Worm (Caenorhabditis elegans): ENCODE data around the gene sra-39.
A peak's percentile ranks its signal among the peaks of the same experiment; 100 is the strongest.

The sra-39 gene

DNA sequence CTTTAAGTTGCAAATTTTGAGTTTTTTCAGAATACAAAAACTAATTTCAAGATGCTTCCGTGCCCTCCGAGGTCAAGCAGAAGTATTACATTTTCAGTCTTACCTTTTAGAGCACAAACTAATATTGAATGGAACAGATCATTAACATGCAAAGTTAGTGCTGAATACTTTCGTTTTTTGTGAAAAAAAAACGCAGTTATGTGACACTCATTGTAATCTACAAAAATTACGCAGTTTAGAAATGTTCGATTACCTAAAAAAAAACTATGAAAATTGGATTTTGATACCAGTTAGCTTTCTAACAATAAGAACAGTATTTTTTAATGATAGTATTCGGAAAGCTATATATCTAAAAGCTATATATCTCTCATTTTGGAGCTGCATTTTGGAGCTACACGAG, 38.6 kb upstream of the sra-39 start:
- no peak for TF ChIP-seq unc-62 (GFP tag; optimal IDR thresholded peaks at IDR 0.05)
- TF ChIP-seq zag-1 (tag; optimal IDR thresholded peaks at IDR 0.05): no peak
- no peak for TF ChIP-seq mdl-1 (tag; optimal IDR thresholded peaks at IDR 0.05)
- TF ChIP-seq nhr-12 (tag; optimal IDR thresholded peaks at IDR 0.05): no peak
- no peak for TF ChIP-seq ZK546.5 (tag; optimal IDR thresholded peaks at IDR 0.05)
- no peak for TF ChIP-seq ztf-11 (tag; optimal IDR thresholded peaks at IDR 0.05)

DNA sequence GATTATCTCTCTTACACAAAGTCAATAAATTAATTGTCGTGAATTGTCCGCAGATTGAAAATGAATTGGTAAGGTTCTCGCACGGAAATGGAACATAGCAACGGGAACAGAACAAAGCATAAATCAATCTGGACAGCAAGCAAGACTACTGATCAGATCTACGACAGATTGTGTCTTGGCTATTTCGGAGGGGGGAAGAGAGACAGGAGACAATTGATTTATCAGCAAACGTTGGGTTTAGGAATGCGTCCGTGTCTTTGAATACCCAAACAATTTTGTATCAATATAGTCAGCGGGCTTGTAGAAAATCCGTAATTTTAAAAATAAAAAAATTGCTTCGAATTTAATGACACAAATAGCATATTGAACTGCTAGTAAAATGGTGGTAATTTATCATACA, 38.1 kb upstream of the sra-39 start:
- TF ChIP-seq lsy-12 (tag; optimal IDR thresholded peaks at IDR 0.05) (peak; percentile 26), nhr-12 (tag; optimal IDR thresholded peaks at IDR 0.05) (no peak), nhr-23 (tag; optimal IDR thresholded peaks at IDR 0.05) (peak; percentile 53), ama-1 (optimal IDR thresholded peaks at IDR 0.05) (peak; percentile 57), nhr-77 (tag; optimal IDR thresholded peaks at IDR 0.05) (no peak), snpc-4 (tag; optimal IDR thresholded peaks at IDR 0.05) (no peak), elt-3 (tag; optimal IDR thresholded peaks at IDR 0.05) (peak in 2 of 3 experiments; percentile 58 to 86), nhr-28 (tag; optimal IDR thresholded peaks at IDR 0.05) (no peak), sea-2 (GFP tag; optimal IDR thresholded peaks at IDR 0.05) (no peak), unc-62 (GFP tag; optimal IDR thresholded peaks at IDR 0.05) (peak; percentile 28), elt-1 (tag; optimal IDR thresholded peaks at IDR 0.05) (peak; percentile 44), nhr-43 (tag; optimal IDR thresholded peaks at IDR 0.05; ENCODE audit: poor library complexity, severe bottlenecking) (peak; percentile 67), nhr-25 (tag; optimal IDR thresholded peaks at IDR 0.05) (peak; percentile 29), fkh-2 (tag; optimal IDR thresholded peaks at IDR 0.05) (no peak)

DNA sequence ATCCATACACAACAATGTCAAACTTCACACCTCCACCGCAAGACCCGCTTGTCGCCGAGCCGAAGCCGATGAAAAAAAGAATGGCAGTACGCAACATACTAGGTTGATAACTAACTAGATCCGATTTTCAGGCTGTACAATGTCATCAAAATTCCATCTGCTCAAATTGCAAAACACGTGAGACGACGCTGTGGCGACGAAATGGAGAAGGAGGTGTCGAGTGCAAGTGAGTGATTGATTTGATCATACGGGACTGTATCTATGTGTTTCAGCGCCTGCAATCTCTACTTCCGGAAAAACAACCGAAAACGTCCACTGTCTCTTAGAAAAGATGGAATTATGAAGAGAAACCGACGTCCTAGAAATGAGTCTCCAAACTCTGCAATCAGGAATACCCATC, 37.1 kb upstream of the sra-39 start:
- peak in 1 of 3 experiments; percentile 86 for TF ChIP-seq elt-3 (tag; optimal IDR thresholded peaks at IDR 0.05)
- TF ChIP-seq ama-1 (optimal IDR thresholded peaks at IDR 0.05): no peak

DNA sequence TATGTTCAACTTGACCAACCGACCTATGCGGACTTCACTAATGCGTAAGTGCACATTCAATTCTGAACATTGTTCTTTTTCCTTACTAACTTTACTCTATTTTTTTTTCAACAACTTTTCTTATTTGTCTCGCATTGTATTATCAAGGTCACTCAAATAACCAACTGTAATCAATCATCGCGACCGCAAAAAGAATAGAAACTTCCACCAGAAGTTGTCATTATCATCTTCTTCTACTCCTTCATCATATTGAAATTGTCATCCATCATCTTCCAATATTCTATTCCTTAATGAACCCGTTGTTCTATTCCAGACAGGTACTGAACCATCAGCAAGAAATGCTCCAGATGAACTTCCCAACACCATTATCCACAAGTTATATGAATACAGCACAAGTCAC, 36.2 kb upstream of the sra-39 start:
- TF ChIP-seq lin-15B (tag; optimal IDR thresholded peaks at IDR 0.05): no peak
- peak; percentile 79 for TF ChIP-seq nhr-23 (tag; optimal IDR thresholded peaks at IDR 0.05)
- no peak for TF ChIP-seq ztf-4 (tag; optimal IDR thresholded peaks at IDR 0.05)
- TF ChIP-seq egl-27 (tag; optimal IDR thresholded peaks at IDR 0.05): no peak
- TF ChIP-seq nhr-43 (tag; optimal IDR thresholded peaks at IDR 0.05; ENCODE audit: poor library complexity, severe bottlenecking): peak; percentile 53
- TF ChIP-seq elt-3 (tag; optimal IDR thresholded peaks at IDR 0.05): peak in 1 of 3 experiments; percentile 46
- peak; percentile 40 for TF ChIP-seq nhr-25 (tag; optimal IDR thresholded peaks at IDR 0.05)

DNA sequence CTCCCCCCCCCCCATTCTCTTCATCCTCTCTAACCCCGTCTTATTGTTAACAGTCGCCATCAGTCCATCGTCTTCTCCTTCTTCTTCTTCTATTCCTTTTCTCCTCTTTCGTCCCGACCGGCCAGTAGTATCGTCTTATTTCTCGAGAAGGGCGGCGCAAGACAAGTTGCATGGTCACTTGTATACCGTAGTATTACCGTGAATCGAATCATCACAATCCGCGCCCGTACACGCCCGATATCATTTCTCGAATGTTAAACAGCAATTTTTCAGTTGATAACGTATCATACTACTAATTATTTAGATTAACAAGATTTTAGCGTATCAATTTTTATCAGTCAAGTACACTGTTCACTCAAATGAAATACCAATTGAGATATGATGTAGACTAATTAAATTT, 34.7 kb upstream of the sra-39 start:
- peak; percentile 40 for TF ChIP-seq nfya-1 (tag; optimal IDR thresholded peaks at IDR 0.05; ENCODE audit: insufficient read depth)
- TF ChIP-seq elt-3 (tag; optimal IDR thresholded peaks at IDR 0.05): peak; percentile 83 to 98 (median 92)
- TF ChIP-seq nhr-23 (tag; optimal IDR thresholded peaks at IDR 0.05): peak; percentile 39
- no peak for TF ChIP-seq eor-1 (tag; optimal IDR thresholded peaks at IDR 0.05)
- peak; percentile 25 for TF ChIP-seq nhr-25 (tag; optimal IDR thresholded peaks at IDR 0.05)
- TF ChIP-seq ztf-4 (tag; optimal IDR thresholded peaks at IDR 0.05): no peak

DNA sequence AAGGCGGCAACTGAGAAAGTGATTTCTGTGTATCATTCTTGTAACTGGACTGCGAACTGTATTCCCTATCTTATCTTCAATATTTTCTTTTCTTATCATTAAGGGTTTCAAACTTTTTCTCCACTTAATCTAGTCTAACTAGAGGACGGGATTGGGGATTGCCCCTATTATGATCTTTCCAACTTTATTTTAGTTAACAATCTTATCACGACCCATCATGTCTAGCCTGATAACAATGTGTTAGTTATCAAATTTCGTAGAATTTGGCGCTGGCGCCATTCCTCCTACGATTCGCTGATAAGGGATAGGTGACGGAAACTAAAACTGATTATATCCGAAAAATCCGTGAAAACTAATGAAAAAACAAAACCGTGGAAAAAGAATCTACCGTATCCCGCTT, 34.1 kb upstream of the sra-39 start:
- TF ChIP-seq nhr-77 (tag; optimal IDR thresholded peaks at IDR 0.05) (no peak), fkh-2 (tag; optimal IDR thresholded peaks at IDR 0.05) (no peak), R02D3.7 (tag; optimal IDR thresholded peaks at IDR 0.05) (peak; percentile 66), elt-2 (tag; optimal IDR thresholded peaks at IDR 0.05) (peak; percentile 85), elt-3 (tag; optimal IDR thresholded peaks at IDR 0.05) (peak; percentile 69 to 99 (median 78)), pqm-1 (tag; optimal IDR thresholded peaks at IDR 0.05) (peak; percentile 94)

DNA sequence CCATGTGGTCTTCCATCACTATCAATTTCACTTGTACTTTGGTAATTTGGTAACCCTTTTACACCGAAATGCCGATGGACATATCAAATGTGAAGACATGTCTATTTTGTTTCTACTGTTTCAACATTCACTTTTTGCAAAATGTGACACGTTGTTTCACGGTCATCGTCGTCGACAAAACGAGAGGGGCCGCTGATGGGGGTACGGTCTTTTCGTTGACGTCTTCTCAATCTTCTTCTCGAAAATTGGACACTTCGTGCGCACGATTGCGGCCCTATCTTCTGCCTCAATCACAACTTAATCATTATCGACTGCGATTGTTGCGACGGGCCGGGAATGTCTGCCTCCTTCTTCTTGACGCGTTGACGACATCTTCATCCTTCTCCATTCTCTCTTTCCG, 33.5 kb upstream of the sra-39 start:
- TF ChIP-seq elt-3 (tag; optimal IDR thresholded peaks at IDR 0.05): peak in 2 of 3 experiments; percentile 12 to 59
- peak; percentile 30 for TF ChIP-seq nhr-25 (tag; optimal IDR thresholded peaks at IDR 0.05)
- TF ChIP-seq nhr-67 (tag; optimal IDR thresholded peaks at IDR 0.05): no peak
- TF ChIP-seq pha-4 (tag; optimal IDR thresholded peaks at IDR 0.05): no peak
- no peak for TF ChIP-seq jun-1 (tag; optimal IDR thresholded peaks at IDR 0.05)
- TF ChIP-seq lsy-12 (tag; optimal IDR thresholded peaks at IDR 0.05): peak; percentile 21
- peak; percentile 34 for TF ChIP-seq nhr-43 (tag; optimal IDR thresholded peaks at IDR 0.05; ENCODE audit: poor library complexity, severe bottlenecking)
- no peak for TF ChIP-seq elt-2 (tag; optimal IDR thresholded peaks at IDR 0.05)
- no peak for TF ChIP-seq elt-1 (tag; optimal IDR thresholded peaks at IDR 0.05)
- TF ChIP-seq zag-1 (tag; optimal IDR thresholded peaks at IDR 0.05): no peak
- TF ChIP-seq nhr-23 (tag; optimal IDR thresholded peaks at IDR 0.05): peak; percentile 26
- TF ChIP-seq lin-15B (tag; optimal IDR thresholded peaks at IDR 0.05): no peak

Measured in whole organism, L3 larva.